Worm (Caenorhabditis elegans) whole organism, L1 larva: Measurements from ENCODE around the gene W04E12.4.

Experiments used
- blmp-1 ChIP-seq: fragments of 150-350 bp; optimal IDR thresholded peaks from 2 replicates; lab custom pipeline; 2014; ENCODE audit warnings: missing biosample characterization, missing genetic modification characterization
- elt-3 ChIP-seq, 6 experiments: fragments of 150-350 bp in 1 of 6; sonication (generic microtip); optimal IDR thresholded peaks; 2 replicates each; lab custom pipeline; 2017 to 2018; ENCODE audit warnings: missing biosample characterization in 6 of 6, missing genetic modification characterization in 6 of 6, inconsistent platforms in 1 of 6
- fkh-10 ChIP-seq: sonication (generic microtip); optimal IDR thresholded peaks from 2 replicates; lab custom pipeline; 2017; ENCODE audit warnings: missing biosample characterization, missing genetic modification reagents, missing genetic modification characterization
- lin-15B ChIP-seq: fragments of 150-350 bp; sonication (generic microtip); optimal IDR thresholded peaks from 3 replicates; lab custom pipeline; 2014; ENCODE audit warnings: missing biosample characterization, missing genetic modification characterization
- lir-3 ChIP-seq: sonication (generic microtip); optimal IDR thresholded peaks from 2 replicates; lab custom pipeline; 2016; ENCODE audit warnings: mild to moderate bottlenecking, missing genetic modification characterization, moderate library complexity, missing compliant biosample characterization; ENCODE audit not compliant: poor library complexity
- lsy-2 ChIP-seq, 2 experiments: fragments of 150-350 bp; optimal IDR thresholded peaks; 2 replicates each; lab custom pipeline; 2014; ENCODE audit warnings: missing biosample characterization in 2 of 2, missing genetic modification characterization in 2 of 2
- nhr-84 ChIP-seq: sonication (generic microtip); optimal IDR thresholded peaks from 2 replicates; lab custom pipeline; 2017; ENCODE audit warnings: missing biosample characterization, missing genetic modification characterization
- pax-3 ChIP-seq: fragments of 200-800 bp; sonication (Bioruptor generic); optimal IDR thresholded peaks from 2 replicates; lab custom pipeline; 2018; ENCODE audit warnings: mild to moderate bottlenecking, missing genetic modification characterization, moderate library complexity, missing compliant biosample characterization
- skn-1 ChIP-seq: fragments of 150-350 bp; optimal IDR thresholded peaks from 2 replicates; lab custom pipeline; 2014; ENCODE audit warnings: missing biosample characterization, missing genetic modification characterization
- snpc-4 ChIP-seq: fragments of 150-350 bp; optimal IDR thresholded peaks from 2 replicates; lab custom pipeline; 2014; ENCODE audit warnings: missing biosample characterization, missing genetic modification characterization
- ztf-11 ChIP-seq, 2 experiments: sonication (generic microtip); optimal IDR thresholded peaks; 2 replicates each; lab custom pipeline; 2016 to 2017; ENCODE audit warnings: missing genetic modification characterization in 2 of 2, missing biosample characterization in 1 of 2, missing compliant biosample characterization in 1 of 2
- ztf-4 ChIP-seq: fragments of 150-350 bp; optimal IDR thresholded peaks from 2 replicates; lab custom pipeline; 2014; ENCODE audit warnings: missing biosample characterization, missing genetic modification characterization

- TF ChIP-seq ztf-11 (tag; optimal IDR thresholded peaks at IDR 0.05; lab: Kevin White, UChicago) (no peak), snpc-4 (tag; lab: Kevin White, UChicago) (no peak), skn-1 (tag; lab: Kevin White, UChicago) (no peak), lsy-2 (tag; optimal IDR thresholded peaks at IDR 0.05; lab: Kevin White, UChicago) (no peak), nhr-84 (tag; lab: Kevin White, UChicago) (no peak), ztf-4 (tag; lab: Kevin White, UChicago) (no peak), pax-3 (tag; lab: Kevin White, UChicago) (no peak), lir-3 (no peak), lin-15B (tag; lab: Kevin White, UChicago) (no peak), fkh-10 (GFP tag; lab: Kevin White, UChicago) (no peak), blmp-1 (tag; lab: Kevin White, UChicago) (no peak), elt-3 (tag; optimal IDR thresholded peaks at IDR 0.05; lab: Kevin White, UChicago) (no peak)
These were observed 28.3 kb downstream of the W04E12.4 start, which contains the start of gene M162.15 for ce11 chrV:19771660-19772059.
